Worm (Caenorhabditis elegans): ENCODE results near the gene nlp-3.

The nlp-3 gene

DNA sequence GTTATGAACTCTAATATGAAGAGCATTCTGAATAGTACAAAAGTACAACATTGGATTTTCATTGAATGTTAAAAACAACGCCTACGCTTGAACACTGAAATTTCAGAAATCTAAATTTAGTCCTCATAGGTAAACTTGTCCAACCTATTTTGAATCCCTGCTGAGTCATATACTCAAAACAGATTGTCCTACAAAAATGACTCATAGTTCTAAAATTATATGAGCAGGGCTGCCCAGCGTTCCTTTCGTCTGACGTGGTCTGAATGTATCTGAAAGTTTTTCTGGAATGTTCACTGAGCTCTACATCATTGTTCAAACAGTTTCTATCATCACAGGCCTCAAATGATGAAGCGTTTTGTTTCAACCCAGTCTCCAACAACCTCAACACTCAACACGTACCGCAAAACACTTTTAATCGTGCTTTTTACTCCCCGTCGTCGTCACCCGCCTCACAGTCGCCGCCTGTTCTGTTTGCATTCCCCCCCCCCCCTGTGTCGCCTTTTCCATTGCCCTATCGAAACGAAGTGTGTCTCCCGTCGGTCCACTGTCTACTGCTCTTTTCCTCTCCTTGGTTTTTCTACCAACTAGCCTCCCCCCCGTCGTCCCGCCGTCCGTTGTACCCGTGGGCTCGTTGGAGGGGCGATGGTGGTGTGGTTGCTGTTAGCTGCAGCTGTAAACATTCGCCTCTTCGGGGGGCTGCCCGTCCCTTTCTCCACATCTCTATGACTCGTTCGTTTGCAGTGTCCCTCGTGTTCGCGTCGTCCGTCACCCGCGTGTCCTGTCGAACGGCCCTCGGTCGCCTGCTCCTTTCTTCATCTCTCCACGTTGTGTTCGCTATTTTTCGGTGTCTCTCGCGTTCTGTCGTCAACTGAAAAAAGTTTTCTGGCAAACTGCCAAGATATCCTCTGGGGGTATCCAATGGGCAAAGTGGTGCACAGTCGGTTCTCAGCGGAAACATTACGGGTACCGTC lies 34.2 kb downstream of the nlp-3 start (continued):
- TF ChIP-seq ceh-24 (tag; optimal IDR thresholded peaks at IDR 0.05) (no peak), C08G9.2 (tag; optimal IDR thresholded peaks at IDR 0.05) (peak; percentile 10), hlh-13 (GFP tag; optimal IDR thresholded peaks at IDR 0.05) (no peak), F13H6.1 (tag; optimal IDR thresholded peaks at IDR 0.05) (peak; percentile 15), lim-6 (tag; optimal IDR thresholded peaks at IDR 0.05) (no peak)

DNA sequence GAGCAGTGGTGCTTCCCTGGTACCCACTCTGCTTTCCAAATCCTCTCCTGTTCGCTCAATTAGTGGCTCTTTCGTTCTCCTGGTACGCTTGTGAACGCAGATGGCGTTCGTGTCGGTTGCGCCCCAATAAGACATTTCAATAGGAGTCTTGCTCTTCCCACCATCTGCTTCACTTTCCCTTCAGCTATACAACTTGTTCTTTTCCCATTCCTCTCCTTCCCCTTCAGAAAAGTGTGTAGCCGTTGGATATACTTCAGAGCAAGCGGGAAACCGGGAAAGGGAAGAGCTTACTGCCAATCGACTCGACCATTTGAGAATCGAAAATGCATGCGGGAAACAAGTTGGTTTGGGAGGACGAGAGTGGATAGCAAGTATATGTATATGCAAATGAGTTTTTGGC lies 35.0 kb downstream of the nlp-3 start:
- peak; percentile 67 for TF ChIP-seq ceh-31 (tag; optimal IDR thresholded peaks at IDR 0.05)
- TF ChIP-seq ceh-14 (tag; optimal IDR thresholded peaks at IDR 0.05), result peak; percentile 38
- peak; percentile 18 for TF ChIP-seq fkh-10 (GFP tag; optimal IDR thresholded peaks at IDR 0.05)
- TF ChIP-seq gmeb-2 (tag; optimal IDR thresholded peaks at IDR 0.05), result no peak
- TF ChIP-seq syd-9 (tag; optimal IDR thresholded peaks at IDR 0.05), result no peak
- TF ChIP-seq unc-3 (GFP tag; conservative IDR thresholded peaks at IDR 0.05), result no peak
- TF ChIP-seq unc-3 (tag; optimal IDR thresholded peaks at IDR 0.05), result no peak
- peak; percentile 2 for TF ChIP-seq lin-11 (tag; optimal IDR thresholded peaks at IDR 0.05)
- TF ChIP-seq ceh-34 (tag; optimal IDR thresholded peaks at IDR 0.05), result peak; percentile 9
- TF ChIP-seq ceh-48 (tag; optimal IDR thresholded peaks at IDR 0.05), result no peak
- TF ChIP-seq hlh-8 (tag; optimal IDR thresholded peaks at IDR 0.05), result peak; percentile 5
- TF ChIP-seq pros-1 (tag; optimal IDR thresholded peaks at IDR 0.05), result no peak
- TF ChIP-seq C08G9.2 (tag; optimal IDR thresholded peaks at IDR 0.05), result no peak
- TF ChIP-seq sox-2 (GFP tag; IDR thresholded peaks at IDR 0.05), result no peak
- TF ChIP-seq Y22D7AL.16 (tag; optimal IDR thresholded peaks at IDR 0.05), result no peak
- TF ChIP-seq ceh-19 (GFP tag; optimal IDR thresholded peaks at IDR 0.05), result peak; percentile 1
- peak; percentile 44 for TF ChIP-seq sdc-2 (tag; optimal IDR thresholded peaks at IDR 0.05)
- peak; percentile 16 for TF ChIP-seq tbx-2 (tag; optimal IDR thresholded peaks at IDR 0.05)
- peak; percentile 40 for TF ChIP-seq lim-6 (tag; optimal IDR thresholded peaks at IDR 0.05)
- peak; percentile 54 for TF ChIP-seq ref-2 (tag; optimal IDR thresholded peaks at IDR 0.05)
- no peak for TF ChIP-seq ceh-2 (tag; optimal IDR thresholded peaks at IDR 0.05)
- TF ChIP-seq sox-4 (tag; optimal IDR thresholded peaks at IDR 0.05), result no peak
- TF ChIP-seq ceh-6 (GFP tag; optimal IDR thresholded peaks at IDR 0.05), result peak; percentile 19
- peak; percentile 34 for TF ChIP-seq fkh-6 (tag; optimal IDR thresholded peaks at IDR 0.05)
- no peak for TF ChIP-seq dve-1 (tag; optimal IDR thresholded peaks at IDR 0.05)
- TF ChIP-seq hlh-6 (tag; optimal IDR thresholded peaks at IDR 0.05), result no peak
- TF ChIP-seq unc-42 (tag; optimal IDR thresholded peaks at IDR 0.05), result peak; percentile 62

DNA sequence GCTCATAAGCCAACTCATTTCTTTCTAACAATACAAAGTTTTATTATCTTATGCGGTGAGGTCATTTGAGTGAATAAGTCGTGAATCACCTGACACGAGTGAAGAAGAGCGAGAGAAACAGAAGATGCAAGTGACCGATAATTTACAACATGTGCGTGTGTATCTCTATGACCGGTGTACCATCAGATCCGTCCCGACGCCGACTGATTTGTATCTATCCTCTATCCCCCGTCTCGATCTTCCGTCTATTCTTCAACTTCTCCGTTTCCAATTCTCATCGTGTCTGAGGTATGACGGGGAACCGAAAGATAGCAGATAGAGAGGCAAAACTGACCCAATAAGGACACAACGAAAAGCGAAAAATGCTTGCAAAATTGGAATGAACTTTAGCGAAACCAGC lies 36.8 kb downstream of the nlp-3 start, which contains the start of gene F09A5.3:
F09A5.3 (plus strand) TSS at position 162 of the 400 bp plus-strand sequence.
- TF ChIP-seq rnt-1 (tag; optimal IDR thresholded peaks at IDR 0.05) (peak; percentile 70), unc-55 (GFP tag; optimal IDR thresholded peaks at IDR 0.05) (peak; percentile 48), unc-3 (GFP tag; conservative IDR thresholded peaks at IDR 0.05) (no peak), unc-3 (tag; optimal IDR thresholded peaks at IDR 0.05) (no peak), pax-1 (tag; optimal IDR thresholded peaks at IDR 0.05) (peak; percentile 88), ceh-19 (GFP tag; optimal IDR thresholded peaks at IDR 0.05) (no peak), hlh-30 (tag; optimal IDR thresholded peaks at IDR 0.05; ENCODE audit: insufficient read depth) (peak; percentile 77), ceh-22 (tag; optimal IDR thresholded peaks at IDR 0.05) (no peak)

DNA sequence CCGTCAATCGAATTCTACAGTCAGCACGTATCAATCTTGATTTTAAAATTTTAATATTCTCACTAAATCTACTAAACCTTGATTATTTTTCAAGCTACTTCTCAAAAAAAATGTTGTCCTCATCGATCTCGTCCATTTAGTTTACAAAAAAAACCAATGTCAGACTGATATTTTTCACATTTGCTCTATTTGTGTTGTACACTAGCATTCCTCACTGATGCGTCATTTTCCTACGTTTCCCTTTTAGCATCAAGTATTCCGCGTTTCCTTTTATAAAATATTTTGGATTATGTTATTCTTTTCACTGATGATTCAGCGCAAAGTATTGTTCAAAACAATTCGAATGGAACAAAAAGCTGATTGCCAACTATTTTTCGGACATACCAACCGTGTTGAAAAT lies 38.8 kb downstream of the nlp-3 start, which contains the start of gene ttr-34:
ttr-34 (plus strand) TSS at position 301 of the 400 bp plus-strand sequence.
- TF ChIP-seq madf-2 (tag; optimal IDR thresholded peaks at IDR 0.05) (no peak), ceh-14 (tag; optimal IDR thresholded peaks at IDR 0.05) (no peak), odd-2 (tag; optimal IDR thresholded peaks at IDR 0.05) (no peak), dve-1 (tag; optimal IDR thresholded peaks at IDR 0.05) (no peak), tbx-7 (tag; optimal IDR thresholded peaks at IDR 0.05) (no peak), ceh-6 (GFP tag; optimal IDR thresholded peaks at IDR 0.05) (no peak), syd-9 (tag; optimal IDR thresholded peaks at IDR 0.05) (no peak), hlh-13 (GFP tag; optimal IDR thresholded peaks at IDR 0.05) (no peak), unc-3 (GFP tag; conservative IDR thresholded peaks at IDR 0.05) (no peak), unc-3 (tag; optimal IDR thresholded peaks at IDR 0.05) (no peak), hlh-30 (tag; optimal IDR thresholded peaks at IDR 0.05; ENCODE audit: insufficient read depth) (no peak), pag-3 (tag; optimal IDR thresholded peaks at IDR 0.05; ENCODE audit: borderline replicate concordance) (no peak), T23F11.4 (GFP tag; optimal IDR thresholded peaks at IDR 0.05) (no peak), pha-4 (tag; optimal IDR thresholded peaks at IDR 0.05) (no peak), sox-4 (tag; optimal IDR thresholded peaks at IDR 0.05) (no peak)

Data from whole organism, late embryonic.